Worm (Caenorhabditis elegans) whole organism, L2 larva: Measurements from ENCODE around the gene osm-11.

Source experiments
- C34F6.9 ChIP-seq: fragments of 150-350 bp; optimal IDR thresholded peaks from 2 replicates; lab custom pipeline; 2014; ENCODE audit warnings: missing biosample characterization, missing genetic modification characterization
- R02D3.7 ChIP-seq: fragments of 150-350 bp; optimal IDR thresholded peaks from 2 replicates; lab custom pipeline; 2014; ENCODE audit warnings: missing biosample characterization, missing genetic modification characterization
- Y55F3AM.14 ChIP-seq: fragments of 200-800 bp; sonication (Bioruptor generic); optimal IDR thresholded peaks from 2 replicates; lab custom pipeline; 2018; ENCODE audit warnings: mild to moderate bottlenecking, missing genetic modification characterization, missing compliant biosample characterization
- ZK546.5 ChIP-seq: sonication (generic microtip); optimal IDR thresholded peaks from 2 replicates; lab custom pipeline; 2017; ENCODE audit warnings: missing biosample characterization, missing genetic modification characterization
- ama-1 ChIP-seq: fragments of 150-350 bp; optimal IDR thresholded peaks from 2 replicates; lab custom pipeline; 2018; ENCODE audit warnings: inconsistent platforms
- blmp-1 ChIP-seq: sonication (generic microtip); optimal IDR thresholded peaks from 2 replicates; lab custom pipeline; 2017; ENCODE audit warnings: missing genetic modification characterization, mild to moderate bottlenecking, missing compliant biosample characterization, antibody characterized with exemption, moderate library complexity; ENCODE audit not compliant: insufficient read depth
- ceh-16 ChIP-seq: fragments of 150-350 bp; optimal IDR thresholded peaks from 2 replicates; lab custom pipeline; 2014; ENCODE audit warnings: missing biosample characterization, missing genetic modification characterization
- crh-2 ChIP-seq: sonication (generic microtip); optimal IDR thresholded peaks from 2 replicates; lab custom pipeline; 2017; ENCODE audit warnings: missing biosample characterization, missing genetic modification characterization
- egl-27 ChIP-seq: sonication (generic microtip); optimal IDR thresholded peaks from 3 replicates; lab custom pipeline; 2017; ENCODE audit warnings: missing biosample characterization, missing genetic modification reagents, missing genetic modification characterization
- elt-3 ChIP-seq: sonication (generic microtip); optimal IDR thresholded peaks from 2 replicates; lab custom pipeline; 2017; ENCODE audit warnings: missing biosample characterization, missing genetic modification characterization
- lin-11 ChIP-seq: fragments of 150-350 bp; sonication (generic microtip); optimal IDR thresholded peaks from 2 replicates; lab custom pipeline; 2014; ENCODE audit warnings: missing biosample characterization, missing genetic modification characterization, inconsistent platforms, mixed read lengths
- lin-13 ChIP-seq: fragments of 150-350 bp; optimal IDR thresholded peaks from 2 replicates; lab custom pipeline; 2014; ENCODE audit warnings: missing biosample characterization, missing genetic modification reagents, missing genetic modification characterization
- lin-39 ChIP-seq: fragments of 150-350 bp; optimal IDR thresholded peaks from 2 replicates; lab custom pipeline; 2014; ENCODE audit warnings: missing biosample characterization, missing genetic modification reagents, missing genetic modification characterization
- lsy-2 ChIP-seq, 2 experiments: fragments of 150-350 bp in 1 of 2; sonication (generic microtip) in 1 of 2; optimal IDR thresholded peaks; 2 replicates each; lab custom pipeline; 2014 to 2017; ENCODE audit warnings: missing biosample characterization in 2 of 2, missing genetic modification characterization in 2 of 2
- mdl-1 ChIP-seq, 2 experiments: fragments of 150-350 bp in 1 of 2; sonication (generic microtip) in 1 of 2; optimal IDR thresholded peaks; 2 replicates each; lab custom pipeline; 2017; ENCODE audit warnings: missing biosample characterization in 2 of 2, missing genetic modification characterization in 2 of 2
- nhr-11 ChIP-seq: fragments of 150-350 bp; optimal IDR thresholded peaks from 2 replicates; lab custom pipeline; 2014; ENCODE audit warnings: missing biosample characterization, missing genetic modification characterization
- nhr-12 ChIP-seq: fragments of 150-350 bp; optimal IDR thresholded peaks from 2 replicates; lab custom pipeline; 2014; ENCODE audit warnings: missing biosample characterization, missing genetic modification characterization
- nhr-129 ChIP-seq: fragments of 150-350 bp; optimal IDR thresholded peaks from 2 replicates; lab custom pipeline; 2014; ENCODE audit warnings: missing biosample characterization, missing genetic modification characterization
- nhr-21 ChIP-seq: fragments of 150-350 bp; optimal IDR thresholded peaks from 2 replicates; lab custom pipeline; 2014; ENCODE audit warnings: missing biosample characterization, missing genetic modification characterization
- nhr-25 ChIP-seq: fragments of 150-350 bp; sonication (generic microtip); optimal IDR thresholded peaks from 3 replicates; lab custom pipeline; 2014; ENCODE audit warnings: missing biosample characterization, missing genetic modification characterization
- nhr-6 ChIP-seq: fragments of 150-350 bp; optimal IDR thresholded peaks from 2 replicates; lab custom pipeline; 2014; ENCODE audit warnings: missing biosample characterization, missing genetic modification characterization
- peb-1 ChIP-seq: fragments of 150-350 bp; optimal IDR thresholded peaks from 2 replicates; lab custom pipeline; 2014; ENCODE audit warnings: missing biosample characterization, missing genetic modification characterization
- sma-3 ChIP-seq: sonication (generic microtip); optimal IDR thresholded peaks from 2 replicates; lab custom pipeline; 2016; ENCODE audit warnings: missing genetic modification reagents, missing genetic modification characterization, missing compliant biosample characterization
- sma-9 ChIP-seq, 2 experiments: fragments of 150-350 bp in 1 of 2; sonication (generic microtip) in 1 of 2; optimal IDR thresholded peaks; 2 replicates each; lab custom pipeline; 2014 to 2016; ENCODE audit warnings: missing genetic modification characterization in 2 of 2, mild to moderate bottlenecking in 1 of 2, missing biosample characterization in 1 of 2, missing compliant biosample characterization in 1 of 2, missing genetic modification reagents in 1 of 2, moderate library complexity in 1 of 2
- snpc-4 ChIP-seq: fragments of 150-350 bp; optimal IDR thresholded peaks from 2 replicates; lab custom pipeline; 2014; ENCODE audit warnings: missing biosample characterization, missing genetic modification characterization
- unc-55 ChIP-seq: fragments of 150-350 bp; sonication (generic microtip); optimal IDR thresholded peaks from 3 replicates; lab custom pipeline; 2014; ENCODE audit warnings: missing biosample characterization, missing genetic modification reagents, missing genetic modification characterization
- unc-62 ChIP-seq: fragments of 150-350 bp; optimal IDR thresholded peaks from 2 replicates; lab custom pipeline; 2014; ENCODE audit warnings: missing biosample characterization, missing genetic modification reagents, missing genetic modification characterization
- zag-1 ChIP-seq: fragments of 150-350 bp; optimal IDR thresholded peaks from 2 replicates; lab custom pipeline; 2014; ENCODE audit warnings: missing biosample characterization, missing genetic modification characterization
- ztf-11 ChIP-seq: sonication (generic microtip); optimal IDR thresholded peaks from 2 replicates; lab custom pipeline; 2017; ENCODE audit warnings: missing biosample characterization, missing genetic modification characterization
- ztf-4 ChIP-seq: fragments of 150-350 bp; optimal IDR thresholded peaks from 2 replicates; lab custom pipeline; 2014; ENCODE audit warnings: missing biosample characterization, missing genetic modification characterization

osm-11 gene

ce11 chrX:17421532-17422078 lies at the start of gene osm-11:
Gene osm-11, minus strand, starts transcription at chrX:17421582.
- TF ChIP-seq nhr-6 (tag; lab: Kevin White, UChicago) (no peak), lin-13 (GFP tag; lab: Kevin White, UChicago) (no peak), lsy-2 (tag; optimal IDR thresholded peaks at IDR 0.05; lab: Kevin White, UChicago) (peak in 1 of 2 experiments; percentile 21), ztf-4 (tag; lab: Kevin White, UChicago) (peak; percentile 12), sma-3 (GFP tag; lab: Kevin White, UChicago) (peak; percentile 15), egl-27 (tag; lab: Kevin White, UChicago) (peak; percentile 23), lin-11 (tag; lab: Kevin White, UChicago) (no peak), nhr-21 (tag; lab: Kevin White, UChicago) (peak; percentile 51), elt-3 (tag; lab: Kevin White, UChicago) (no peak), peb-1 (tag; lab: Kevin White, UChicago) (no peak), mdl-1 (tag; optimal IDR thresholded peaks at IDR 0.05; lab: Kevin White, UChicago) (peak in 1 of 2 experiments; percentile 3), lin-39 (tag; lab: Kevin White, UChicago) (no peak), nhr-129 (tag; lab: Kevin White, UChicago) (peak; percentile 18), unc-55 (GFP tag; lab: Kevin White, UChicago) (no peak), ceh-16 (tag; lab: Kevin White, UChicago) (no peak), sma-9 (GFP tag; optimal IDR thresholded peaks at IDR 0.05; lab: Kevin White, UChicago) (peak; percentile 94), sma-9 (tag; optimal IDR thresholded peaks at IDR 0.05; lab: Kevin White, UChicago) (no peak), blmp-1 (tag; lab: Kevin White, UChicago) (peak; percentile 66)

ce11 chrX:17468483-17468882 lies 47.1 kb upstream of the osm-11 start:
- TF ChIP-seq ama-1 (no peak), nhr-129 (tag; lab: Kevin White, UChicago) (no peak), snpc-4 (tag; lab: Kevin White, UChicago) (no peak)

- TF ChIP-seq C34F6.9 (peak; percentile 56), blmp-1 (tag; lab: Kevin White, UChicago) (no peak), unc-55 (GFP tag; lab: Kevin White, UChicago) (peak; percentile 93), sma-9 (GFP tag; optimal IDR thresholded peaks at IDR 0.05; lab: Kevin White, UChicago) (peak; percentile 63), sma-9 (tag; optimal IDR thresholded peaks at IDR 0.05; lab: Kevin White, UChicago) (no peak), nhr-12 (tag; lab: Kevin White, UChicago) (no peak), unc-62 (GFP tag; lab: Kevin White, UChicago) (no peak), nhr-11 (no peak), lin-39 (tag; lab: Kevin White, UChicago) (no peak), Y55F3AM.14 (GFP tag; lab: Kevin White, UChicago) (no peak), ztf-4 (tag; lab: Kevin White, UChicago) (no peak), lsy-2 (tag; optimal IDR thresholded peaks at IDR 0.05; lab: Kevin White, UChicago) (peak in 1 of 2 experiments; percentile 49), snpc-4 (tag; lab: Kevin White, UChicago) (no peak), crh-2 (tag; lab: Kevin White, UChicago) (peak; percentile 43)
These were observed 45.2 kb upstream of the osm-11 start, which contains the start of gene ZK54.3 for ce11 chrX:17466615-17467014. Gene ZK54.3, minus strand, starts transcription at chrX:17467005.

ce11 chrX:17464801-17465200 lies 43.4 kb upstream of the osm-11 start, which contains the start of gene slc-17.1:
Gene slc-17.1, minus strand, starts transcription at chrX:17464901.
- no peak for TF ChIP-seq ZK546.5 (tag; lab: Kevin White, UChicago)
- no peak for TF ChIP-seq lin-11 (tag; lab: Kevin White, UChicago)
- no peak for TF ChIP-seq nhr-129 (tag; lab: Kevin White, UChicago)
- TF ChIP-seq unc-55 (GFP tag; lab: Kevin White, UChicago) = peak; percentile 2

- peak; percentile 21 for TF ChIP-seq C34F6.9
- TF ChIP-seq nhr-129 (tag; lab: Kevin White, UChicago) = peak; percentile 40
- TF ChIP-seq zag-1 (tag; lab: Kevin White, UChicago) = no peak
- TF ChIP-seq nhr-11 = no peak
- TF ChIP-seq Y55F3AM.14 (GFP tag; lab: Kevin White, UChicago) = no peak
- no peak for TF ChIP-seq nhr-12 (tag; lab: Kevin White, UChicago)
- TF ChIP-seq nhr-6 (tag; lab: Kevin White, UChicago) = no peak
- no peak for TF ChIP-seq nhr-25 (tag; lab: Kevin White, UChicago)
- no peak for TF ChIP-seq unc-62 (GFP tag; lab: Kevin White, UChicago)
- no peak for TF ChIP-seq R02D3.7 (tag; lab: Kevin White, UChicago)
- TF ChIP-seq lin-11 (tag; lab: Kevin White, UChicago) = no peak
- no peak for TF ChIP-seq ztf-11 (tag; lab: Kevin White, UChicago)
These were observed 40.6 kb upstream of the osm-11 start for ce11 chrX:17461958-17462357.
